Worm (Caenorhabditis elegans) whole organism, early embryonic: ENCODE results near the gene C40A11.7.

Source experiments
- B0310.2 ChIP-seq: sonication (generic microtip); optimal IDR thresholded peaks from 2 replicates; lab custom pipeline; 2016; ENCODE audit warnings: mild to moderate bottlenecking, missing genetic modification characterization, missing compliant biosample characterization
- aly-1 ChIP-seq: sonication (generic microtip); optimal IDR thresholded peaks from 2 replicates; lab custom pipeline; 2016; ENCODE audit warnings: missing genetic modification characterization, missing compliant biosample characterization
- ama-1 ChIP-seq: fragments of 150-350 bp; optimal IDR thresholded peaks from 2 replicates; lab custom pipeline; 2014
- hmg-4 ChIP-seq: fragments of 200-800 bp; sonication (Bioruptor generic); optimal IDR thresholded peaks from 2 replicates; lab custom pipeline; 2018; ENCODE audit warnings: mild to moderate bottlenecking, missing genetic modification characterization, missing compliant biosample characterization
- hnd-1 ChIP-seq: sonication (generic microtip); optimal IDR thresholded peaks from 2 replicates; lab custom pipeline; 2016; ENCODE audit warnings: missing genetic modification characterization, missing compliant biosample characterization
- sea-1 ChIP-seq: fragments of 200-800 bp; sonication (Bioruptor generic); conservative IDR thresholded peaks from 2 replicates; pipeline ENCODE4 v1.3.6; 2022; ENCODE audit warnings: missing genetic modification characterization, missing compliant biosample characterization
- tbx-37 ChIP-seq: fragments of 200-800 bp; sonication (Bioruptor generic); conservative IDR thresholded peaks from 2 replicates; pipeline ENCODE4 v1.3.6; 2022; ENCODE audit warnings: missing genetic modification reagents, missing genetic modification characterization, missing compliant biosample characterization

DNA sequence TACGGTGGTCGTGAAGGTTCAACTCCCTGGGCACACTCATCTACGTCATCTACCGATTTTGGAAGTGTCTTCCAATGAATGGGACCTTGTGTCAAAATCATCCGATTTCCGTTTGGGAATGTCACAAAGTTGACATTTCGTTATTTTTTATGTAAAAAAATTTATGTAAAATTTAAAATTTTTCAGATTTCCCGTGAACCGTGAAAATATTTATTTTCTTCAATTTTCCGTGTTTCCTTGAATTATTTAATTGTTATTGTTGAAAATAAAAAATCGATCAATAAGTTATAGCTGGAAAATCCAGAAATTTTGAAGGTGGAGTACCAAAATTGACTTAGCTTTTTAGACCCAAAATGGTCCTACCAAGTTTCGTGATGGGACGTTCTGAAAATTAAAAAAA lies 14.8 kb downstream of the C40A11.7 start, which contains the start of gene hpo-7:
- no peak for TF ChIP-seq ama-1
- no peak for TF ChIP-seq hnd-1 (tag; lab: Kevin White, UChicago)
- TF ChIP-seq B0310.2 (tag; lab: Kevin White, UChicago) = no peak
- no peak for TF ChIP-seq hmg-4 (GFP tag; lab: Kevin White, UChicago)
- TF ChIP-seq tbx-37 (GFP tag; lab: Robert Waterston, UW) = no peak
- TF ChIP-seq sea-1 (GFP tag; lab: Robert Waterston, UW) = no peak
- TF ChIP-seq aly-1 (tag; lab: Kevin White, UChicago) = no peak
